Worm (Caenorhabditis elegans) whole organism, L4/young adult: ENCODE data around the gene Y57A10C.1.

Experiments used
- dao-5 ChIP-seq: sonication (generic microtip); optimal IDR thresholded peaks from 2 replicates; lab custom pipeline; 2016; ENCODE audit warnings: missing genotype, missing genetic modification characterization, moderate library complexity, missing compliant biosample characterization
- him-1 ChIP-seq: sonication (generic microtip); optimal IDR thresholded peaks from 2 replicates; lab custom pipeline; 2016; ENCODE audit warnings: missing genotype, missing genetic modification reagents, missing genetic modification characterization, missing compliant biosample characterization

ce11 chrII:12457275-12457674 lies 45.0 kb upstream of the Y57A10C.1 start, which contains the start of gene sre-38:
- TF ChIP-seq him-1 (tag; lab: Kevin White, UChicago), result no peak
- TF ChIP-seq dao-5, result no peak
